Fruit fly (Drosophila melanogaster): Measurements from ENCODE around the gene CG42831.

DNA sequence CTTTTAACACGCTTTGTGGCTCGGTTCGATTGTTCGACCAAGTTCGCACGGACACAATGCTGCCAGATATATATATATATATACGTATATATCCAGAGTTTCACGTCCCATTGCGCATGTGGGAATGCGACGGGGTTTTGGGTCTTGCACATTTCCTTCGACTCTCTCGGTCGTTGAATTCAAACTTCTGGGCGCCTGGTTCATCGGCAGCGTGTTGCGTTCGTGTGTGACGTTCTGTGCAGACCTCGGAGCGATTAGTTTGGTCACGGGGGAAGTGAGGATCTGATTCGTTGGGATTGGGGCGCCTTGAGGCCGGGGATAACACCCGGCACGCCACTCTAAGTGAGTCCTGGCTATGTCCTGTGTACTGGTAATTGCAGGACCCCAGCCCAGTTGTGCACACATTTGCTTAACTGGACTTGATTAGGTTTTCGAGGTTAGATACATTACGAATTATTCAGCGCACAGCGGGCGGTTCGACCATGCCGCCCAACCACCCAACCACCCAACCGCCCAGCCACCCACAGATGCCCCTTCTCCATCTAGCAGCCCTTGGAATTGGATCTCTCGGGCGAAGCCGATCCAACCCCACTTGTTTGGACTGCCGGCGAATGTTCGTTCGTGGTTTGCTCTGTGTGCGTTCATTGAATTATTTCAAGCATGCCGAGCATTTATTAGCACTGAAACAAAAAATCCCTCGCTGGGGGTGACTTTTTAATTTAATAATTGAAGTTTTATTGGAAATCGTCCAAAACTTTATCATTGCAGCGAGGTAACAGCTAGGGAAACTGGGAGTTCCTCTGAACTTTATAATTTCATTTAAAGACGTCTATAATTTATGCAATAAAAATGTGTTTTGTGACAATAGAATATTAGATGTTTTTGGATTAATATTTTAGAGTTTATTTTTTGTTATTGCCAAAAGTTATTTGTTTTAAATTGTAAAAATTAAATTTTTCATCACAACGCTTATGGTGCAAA is 3.3 kb downstream of the CG42831 start:
- no peak for TF ChIP-seq foxo (GFP tag; optimal IDR thresholded peaks at IDR 0.05)
- TF ChIP-seq h (GFP tag; optimal IDR thresholded peaks at IDR 0.05), result no peak
- TF ChIP-seq psq (GFP tag; optimal IDR thresholded peaks at IDR 0.05), result no peak
- no peak for TF ChIP-seq pan (optimal IDR thresholded peaks at IDR 0.05)
- TF ChIP-seq dsf (GFP tag; optimal IDR thresholded peaks at IDR 0.05; ENCODE audit: borderline replicate concordance), result no peak
- TF ChIP-seq Jra (GFP tag; optimal IDR thresholded peaks at IDR 0.05), result no peak
- TF ChIP-seq Hr78 (GFP tag; optimal IDR thresholded peaks at IDR 0.05), result no peak
- TF ChIP-seq OdsH (GFP tag; optimal IDR thresholded peaks at IDR 0.05), result no peak
- no peak for TF ChIP-seq Myc (optimal IDR thresholded peaks at IDR 0.05)
